Fruit fly (Drosophila melanogaster) whole organism, embryonic: ENCODE results near the gene Bsg.

Experiments used
- Awh ChIP-seq: fragments of 200-800 bp; sonication (Bioruptor generic); IDR thresholded peaks from 2 replicates; pipeline ENCODE4, ENCODE4 v1.3.6; 2022; ENCODE audit warnings: missing biosample characterization, missing genetic modification characterization
- B-H2 ChIP-seq: fragments of 200-800 bp; sonication (Bioruptor generic); optimal IDR thresholded peaks from 2 replicates; lab custom pipeline; 2018; ENCODE audit warnings: missing biosample characterization, mild to moderate bottlenecking, missing genetic modification characterization
- CG10209 ChIP-seq: fragments of 200-800 bp; sonication (Bioruptor generic); optimal IDR thresholded peaks from 3 replicates; lab custom pipeline; 2017; ENCODE audit warnings: missing biosample characterization, mild to moderate bottlenecking, missing genetic modification characterization, missing genetic modification reagents
- CG10565 ChIP-seq: fragments of 200-800 bp; sonication (Bioruptor generic); optimal IDR thresholded peaks from 3 replicates; lab custom pipeline; 2016; ENCODE audit warnings: missing biosample characterization, mild to moderate bottlenecking, missing genetic modification characterization
- CG12236 ChIP-seq: fragments of 200-800 bp; sonication (Bioruptor generic); optimal IDR thresholded peaks from 2 replicates; lab custom pipeline; 2016; ENCODE audit warnings: missing biosample characterization, missing genetic modification characterization
- CG13123 ChIP-seq: fragments of 200-800 bp; sonication (Bioruptor generic); optimal IDR thresholded peaks from 2 replicates; lab custom pipeline; 2016; ENCODE audit warnings: missing biosample characterization, missing genetic modification characterization
- CG13287 ChIP-seq: fragments of 200-800 bp; sonication (Bioruptor generic); IDR thresholded peaks from 2 replicates; pipeline ENCODE4 v1.3.6; 2022; ENCODE audit warnings: missing biosample characterization, missing genetic modification characterization; ENCODE audit not compliant: partially characterized antibody
- CG14014 ChIP-seq: fragments of 200-800 bp; sonication (Bioruptor generic); IDR thresholded peaks from 2 replicates; pipeline ENCODE4 v1.3.6; 2022; ENCODE audit warnings: missing biosample characterization, missing genetic modification characterization
- CG14050 ChIP-seq: fragments of 200-800 bp; sonication (Bioruptor generic); IDR thresholded peaks from 3 replicates; pipeline ENCODE4 v1.3.6; 2022; ENCODE audit warnings: missing biosample characterization, missing genetic modification characterization
- CG15011 ChIP-seq: fragments of 200-800 bp; sonication (Bioruptor generic); optimal IDR thresholded peaks from 3 replicates; lab custom pipeline; 2018; ENCODE audit warnings: missing biosample characterization, mild to moderate bottlenecking, missing genetic modification characterization
- CG34422 ChIP-seq: fragments of 200-800 bp; sonication (Bioruptor generic); IDR thresholded peaks from 3 replicates; pipeline ENCODE4 v1.3.6; 2022; ENCODE audit warnings: missing biosample characterization, missing genetic modification characterization
- CG4404 ChIP-seq: fragments of 200-800 bp; sonication (Bioruptor generic); IDR thresholded peaks from 2 replicates; pipeline ENCODE4 v1.3.6; 2022; ENCODE audit warnings: missing biosample characterization, missing genetic modification characterization
- CG6272 ChIP-seq: fragments of 200-800 bp; sonication (Bioruptor generic); IDR thresholded peaks from 2 replicates; pipeline ENCODE4 v1.3.6; 2022; ENCODE audit warnings: missing biosample characterization, missing genetic modification characterization
- CG7928 ChIP-seq: fragments of 200-800 bp; sonication (Bioruptor generic); optimal IDR thresholded peaks from 2 replicates; lab custom pipeline; 2017; ENCODE audit warnings: missing biosample characterization, mild to moderate bottlenecking, missing genetic modification characterization
- CG8290 ChIP-seq, 3 experiments: fragments of 200-800 bp; sonication (Bioruptor generic); optimal IDR thresholded peaks; 2 replicates each; lab custom pipeline; 2016 to 2019; ENCODE audit warnings: missing biosample characterization in 3 of 3, missing genetic modification characterization in 3 of 3, mild to moderate bottlenecking in 2 of 3, moderate library complexity in 1 of 3
- CG8359 ChIP-seq: fragments of 200-800 bp; sonication (Bioruptor generic); optimal IDR thresholded peaks from 2 replicates; lab custom pipeline; 2017; ENCODE audit warnings: missing biosample characterization, mild to moderate bottlenecking, missing genetic modification characterization, borderline replicate concordance
- CG8924 ChIP-seq: fragments of 200-800 bp; optimal IDR thresholded peaks from 3 replicates; lab custom pipeline; 2019; ENCODE audit warnings: missing biosample characterization, mild to moderate bottlenecking, missing genetic modification characterization, moderate library complexity
- CG9727 ChIP-seq: fragments of 200-800 bp; sonication (Bioruptor generic); optimal IDR thresholded peaks from 3 replicates; lab custom pipeline; 2017; ENCODE audit warnings: missing biosample characterization, mild to moderate bottlenecking, missing genetic modification characterization
- CrebB ChIP-seq: fragments of 200-800 bp; sonication (Bioruptor generic); optimal IDR thresholded peaks from 3 replicates; lab custom pipeline; 2018; ENCODE audit warnings: missing biosample characterization, mild to moderate bottlenecking, missing genetic modification characterization
- Deaf1 ChIP-seq: fragments of 200-800 bp; optimal IDR thresholded peaks from 3 replicates; lab custom pipeline; 2019; ENCODE audit warnings: missing biosample characterization, mild to moderate bottlenecking, missing genetic modification characterization, moderate library complexity
- Dek ChIP-seq: fragments of 200-800 bp; sonication (Bioruptor generic); optimal IDR thresholded peaks from 3 replicates; lab custom pipeline; 2019; ENCODE audit warnings: missing biosample characterization, mild to moderate bottlenecking, missing genetic modification characterization, moderate library complexity
- ERR ChIP-seq: fragments of 200-800 bp; sonication (Bioruptor generic); optimal IDR thresholded peaks from 2 replicates; lab custom pipeline; 2016; ENCODE audit warnings: missing biosample characterization, missing genetic modification characterization
- Eip74EF ChIP-seq, 2 experiments: fragments of 200-800 bp in 1 of 2; fragments of >200 bp in 1 of 2; sonication (Bioruptor generic) in 1 of 2; optimal IDR thresholded peaks; 2 replicates each; lab custom pipeline; 2017 to 2019; ENCODE audit warnings: missing biosample characterization in 2 of 2, missing genetic modification characterization in 2 of 2, mild to moderate bottlenecking in 1 of 2, moderate library complexity in 1 of 2
- Ets65A ChIP-seq: fragments of 200-800 bp; sonication (Bioruptor generic); peaks from one replicate; lab custom pipeline; 2016; ENCODE audit warnings: missing biosample characterization, missing genetic modification characterization
- Fer3 ChIP-seq: fragments of 200-800 bp; sonication (Bioruptor generic); optimal IDR thresholded peaks from 2 replicates; lab custom pipeline; 2018; ENCODE audit warnings: missing biosample characterization, mild to moderate bottlenecking, missing genetic modification characterization, moderate library complexity
- Hmr ChIP-seq: fragments of 200-800 bp; sonication (Bioruptor generic); optimal IDR thresholded peaks from 3 replicates; lab custom pipeline; 2017; ENCODE audit warnings: mild to moderate bottlenecking, missing biosample characterization, missing genetic modification reagents, missing genetic modification characterization
- Jarid2 ChIP-seq: fragments of 200-800 bp; sonication (Bioruptor generic); optimal IDR thresholded peaks from 3 replicates; lab custom pipeline; 2017; ENCODE audit warnings: mild to moderate bottlenecking, missing biosample characterization, missing genetic modification reagents, missing genetic modification characterization
- Mad ChIP-seq: fragments of 200-800 bp; sonication (Bioruptor generic); optimal IDR thresholded peaks from 2 replicates; lab custom pipeline; 2016; ENCODE audit warnings: missing biosample characterization, missing genetic modification characterization
- Poxn ChIP-seq: fragments of 200-800 bp; sonication (Bioruptor generic); IDR thresholded peaks from 2 replicates; pipeline ENCODE4 v1.3.6; 2022; ENCODE audit warnings: missing biosample characterization, missing genetic modification characterization
- Ptx1 ChIP-seq: fragments of 200-800 bp; sonication (Bioruptor generic); IDR thresholded peaks from 2 replicates; pipeline ENCODE4 v1.3.6; 2022; ENCODE audit warnings: missing biosample characterization, missing genetic modification characterization
- Spps ChIP-seq: fragments of 200-800 bp; sonication (Bioruptor generic); optimal IDR thresholded peaks from 2 replicates; lab custom pipeline; 2018; ENCODE audit warnings: missing biosample characterization, mild to moderate bottlenecking, missing genetic modification characterization
- ac ChIP-seq: fragments of 200-800 bp; sonication (Bioruptor generic); optimal IDR thresholded peaks from 3 replicates; lab custom pipeline; 2017; ENCODE audit warnings: missing biosample characterization, mild to moderate bottlenecking, missing genetic modification characterization
- ase ChIP-seq: fragments of 200-800 bp; sonication (Bioruptor generic); IDR thresholded peaks from 3 replicates; pipeline ENCODE4 v1.3.6; 2022; ENCODE audit warnings: missing biosample characterization, missing genetic modification characterization
- dimm ChIP-seq: fragments of 200-800 bp; sonication (Bioruptor generic); IDR thresholded peaks from 2 replicates; pipeline ENCODE4 v1.3.6; 2022; ENCODE audit warnings: missing biosample characterization, missing genetic modification characterization
- dmrt11E ChIP-seq: fragments of 200-800 bp; sonication (Bioruptor generic); optimal IDR thresholded peaks from 3 replicates; lab custom pipeline; 2018; ENCODE audit warnings: missing biosample characterization, mild to moderate bottlenecking, missing genetic modification characterization, moderate library complexity
- grau ChIP-seq: fragments of 200-800 bp; optimal IDR thresholded peaks from 3 replicates; lab custom pipeline; 2019; ENCODE audit warnings: missing biosample characterization, mild to moderate bottlenecking, missing genetic modification characterization, moderate library complexity
- gsb ChIP-seq: fragments of 200-800 bp; sonication (Bioruptor generic); IDR thresholded peaks from 2 replicates; pipeline ENCODE4 v1.3.6; 2022; ENCODE audit warnings: missing biosample characterization, missing genetic modification characterization
- ham ChIP-seq: fragments of 200-800 bp; sonication (Bioruptor generic); IDR thresholded peaks from 2 replicates; pipeline ENCODE4 v1.3.6; 2022; ENCODE audit warnings: missing biosample characterization, missing genetic modification characterization
- hkb ChIP-seq, 2 experiments: fragments of 200-800 bp in 1 of 2; fragments of >200 bp in 1 of 2; sonication (Bioruptor generic) in 1 of 2; IDR thresholded peaks in 1 of 2; optimal IDR thresholded peaks in 1 of 2; 2 replicates each; pipeline versions ENCODE4 v1.3.6 to Lab custom; 2017 to 2022; ENCODE audit warnings: missing biosample characterization in 1 of 2, missing genetic modification characterization in 1 of 2
- mld ChIP-seq: fragments of 200-800 bp; sonication (Bioruptor generic); IDR thresholded peaks from 3 replicates; pipeline ENCODE4 v1.3.6; 2022; ENCODE audit warnings: missing biosample characterization, missing genetic modification characterization; ENCODE audit not compliant: partially characterized antibody
- nerfin-1 ChIP-seq: fragments of 200-800 bp; sonication (Bioruptor generic); optimal IDR thresholded peaks from 3 replicates; lab custom pipeline; 2019; ENCODE audit warnings: missing biosample characterization, mild to moderate bottlenecking, missing genetic modification characterization, moderate library complexity
- nom ChIP-seq: fragments of 200-800 bp; sonication (Bioruptor generic); optimal IDR thresholded peaks from 2 replicates; lab custom pipeline; 2017; ENCODE audit warnings: missing biosample characterization, missing genetic modification characterization, mild to moderate bottlenecking, moderate library complexity, missing genetic modification reagents
- odd ChIP-seq: fragments of 200-800 bp; sonication (Bioruptor generic); optimal IDR thresholded peaks from 2 replicates; lab custom pipeline; 2017; ENCODE audit warnings: missing biosample characterization, mild to moderate bottlenecking, missing genetic modification characterization
- pros ChIP-seq: fragments of 200-800 bp; sonication (Bioruptor generic); optimal IDR thresholded peaks from 3 replicates; lab custom pipeline; 2019; ENCODE audit warnings: missing biosample characterization, mild to moderate bottlenecking, missing genetic modification characterization, moderate library complexity
- sc ChIP-seq, 3 experiments: fragments of >200 bp in 2 of 3; fragments of 200-800 bp in 1 of 3; sonication (Bioruptor generic) in 1 of 3; optimal IDR thresholded peaks; 2 replicates in 2 of 3; 3 replicates in 1 of 3; lab custom pipeline; 2017; ENCODE audit warnings: mild to moderate bottlenecking in 1 of 3, missing biosample characterization in 1 of 3, missing genetic modification characterization in 1 of 3, missing genetic modification reagents in 1 of 3
- sens ChIP-seq: fragments of 200-800 bp; sonication (Bioruptor generic); peaks from one replicate; lab custom pipeline; 2016; ENCODE audit warnings: missing biosample characterization, missing genetic modification characterization
- ttk ChIP-seq: fragments of 200-800 bp; sonication (Bioruptor generic); IDR thresholded peaks from 2 replicates; pipeline ENCODE4 v2.1.2; 2022; ENCODE audit warnings: missing biosample characterization, missing genetic modification characterization
- unc-4 ChIP-seq: fragments of 200-800 bp; sonication (Bioruptor generic); IDR thresholded peaks from 2 replicates; pipeline ENCODE4 v1.3.6; 2022; ENCODE audit warnings: missing biosample characterization, missing genetic modification characterization; ENCODE audit not compliant: partially characterized antibody

The Bsg gene

dm6 chr2L:8148514-8149085 lies 65.4 kb downstream of the Bsg start:
- TF ChIP-seq CG15011 (GFP tag; lab: Kevin White, UChicago) (no peak), CG10565 (GFP tag; lab: Kevin White, UChicago) (no peak), pros (GFP tag; lab: Kevin White, UChicago) (no peak), CG13123 (GFP tag; lab: Kevin White, UChicago) (no peak), CG6272 (GFP tag; lab: Robert Waterston, UW) (no peak), grau (tag; lab: Kevin White, UChicago) (no peak), CrebB (tag; lab: Kevin White, UChicago) (no peak), B-H2 (peak; percentile 19), nom (peak; percentile 64), Eip74EF (GFP tag; optimal IDR thresholded peaks at IDR 0.05; lab: Kevin White, UChicago) (peak in 1 of 2 experiments; percentile 12), CG14050 (GFP tag; lab: Robert Waterston, UW) (no peak), sc (optimal IDR thresholded peaks at IDR 0.05; lab: Kevin White, UChicago) (no peak), sc (GFP tag; optimal IDR thresholded peaks at IDR 0.05; lab: Kevin White, UChicago) (no peak), gsb (GFP tag; lab: Robert Waterston, UW) (no peak), dmrt11E (tag; lab: Kevin White, UChicago) (no peak), CG9727 (no peak), mld (no peak), ttk (GFP tag; lab: Robert Waterston, UW) (no peak), sens (GFP tag; lab: Kevin White, UChicago) (peak; percentile 13), CG8290 (GFP tag; optimal IDR thresholded peaks at IDR 0.05; lab: Kevin White, UChicago) (peak; percentile 6), CG8290 (tag; optimal IDR thresholded peaks at IDR 0.05; lab: Kevin White, UChicago) (peak in 1 of 2 experiments; percentile 47), CG4404 (GFP tag; lab: Robert Waterston, UW) (no peak), Ptx1 (GFP tag; lab: Robert Waterston, UW) (no peak), Poxn (GFP tag; lab: Robert Waterston, UW) (no peak), Spps (tag; lab: Kevin White, UChicago) (no peak), CG8359 (GFP tag; lab: Kevin White, UChicago) (no peak), hkb (optimal IDR thresholded peaks at IDR 0.05; lab: Kevin White, UChicago) (no peak), hkb (GFP tag; IDR thresholded peaks at IDR 0.05; lab: Robert Waterston, UW) (no peak), Dek (tag; lab: Kevin White, UChicago) (no peak), CG10209 (GFP tag; lab: Kevin White, UChicago) (no peak), CG13287 (GFP tag; lab: Robert Waterston, UW) (0 out of 2 replicates have a peak, but pooled peaks have one; percentile 11), Mad (GFP tag; lab: Kevin White, UChicago) (no peak), ase (GFP tag; lab: Robert Waterston, UW) (no peak), unc-4 (GFP tag; lab: Robert Waterston, UW) (0 out of 2 replicates have a peak, but pooled peaks have one; percentile 37), ac (GFP tag; lab: Kevin White, UChicago) (no peak), ERR (GFP tag; lab: Kevin White, UChicago) (no peak), Hmr (GFP tag; lab: Kevin White, UChicago) (peak; percentile 4), CG34422 (GFP tag; lab: Robert Waterston, UW) (no peak), ham (GFP tag; lab: Robert Waterston, UW) (no peak), dimm (GFP tag; lab: Robert Waterston, UW) (no peak), Jarid2 (GFP tag; lab: Kevin White, UChicago) (no peak), Deaf1 (peak; percentile 74), Fer3 (tag; lab: Kevin White, UChicago) (no peak), CG7928 (GFP tag; lab: Kevin White, UChicago) (no peak), CG8924 (tag; lab: Kevin White, UChicago) (peak; percentile 9), Awh (GFP tag; lab: Robert Waterston, UW) (no peak; the same call in 1 of the 2 replicates), CG14014 (GFP tag; lab: Robert Waterston, UW) (no peak), odd (GFP tag; lab: Kevin White, UChicago) (no peak), nerfin-1 (tag; lab: Kevin White, UChicago) (no peak), Ets65A (no peak), CG12236 (GFP tag; lab: Kevin White, UChicago) (no peak)
